In the genomic region with DNA sequence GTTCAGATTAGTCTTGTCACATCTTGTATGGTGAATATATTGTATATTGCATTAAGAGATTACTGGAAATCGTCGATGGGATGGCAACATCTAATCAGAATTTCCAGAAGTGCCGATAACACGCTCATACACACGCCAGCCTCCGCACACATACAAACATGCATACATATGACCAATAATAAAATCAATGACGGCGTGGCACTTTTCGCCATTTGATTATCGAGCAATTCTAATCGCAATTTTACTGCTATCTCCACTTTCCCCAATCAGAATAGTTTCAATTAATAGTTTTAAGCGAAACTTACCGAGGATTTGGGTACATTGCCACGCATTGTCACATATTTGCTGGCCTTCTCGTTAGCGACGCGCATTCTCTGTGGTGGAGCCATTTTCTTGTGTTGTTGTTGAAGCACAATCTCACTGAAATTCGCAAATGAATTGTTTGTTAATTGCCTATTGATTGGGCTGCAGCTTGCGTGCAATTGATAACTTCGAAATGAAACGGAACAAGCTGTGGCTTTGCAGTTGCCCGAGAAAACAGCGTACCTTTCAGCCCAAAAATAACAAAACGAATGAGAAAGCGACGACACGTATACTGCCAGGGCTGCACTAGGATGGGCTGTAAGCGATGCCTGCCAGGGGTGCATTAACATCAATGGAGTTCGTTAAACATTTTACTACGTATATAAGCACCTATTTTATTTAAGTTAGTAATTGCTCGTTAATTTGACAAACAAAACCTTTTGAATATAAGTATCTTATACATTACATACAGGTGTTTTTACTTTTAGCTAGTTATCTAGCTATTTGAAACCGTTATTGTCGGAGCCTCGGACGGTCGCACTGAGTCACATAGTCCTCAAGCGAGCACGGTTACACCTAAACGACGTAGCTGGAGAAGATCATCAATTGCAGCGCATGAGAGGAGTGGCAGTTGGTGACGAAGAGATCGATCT, we compare ENCODE assay signal across 5 fruit fly cellular contexts.
A peak's percentile ranks its signal among the peaks of the same experiment; 100 is the strongest.
TF ChIP-seq lines count a peak whose summit lies in the region.

A gene (minus strand): TSS at position 601 of the 956 bp plus-strand sequence.
A gene (plus strand): TSS at position 644 of the 956 bp plus-strand sequence.

- no peak for TF ChIP-seq CTCF in whole organism, embryonic (GFP tag; optimal IDR thresholded peaks at IDR 0.05; lab: Kevin White, UChicago)

TF ChIP-seq in whole organism, adult, 20 proteins besides CTCF, POLR2A, EP300 and RAD21 (continues in another document):
- peak; percentile 65 for TF ChIP-seq tj (GFP tag; optimal IDR thresholded peaks at IDR 0.05; lab: Kevin White, UChicago)
- no peak for TF ChIP-seq cnc (optimal IDR thresholded peaks at IDR 0.05; lab: Kevin White, UChicago)
- peak; percentile 91 for TF ChIP-seq bab1 (GFP tag; optimal IDR thresholded peaks at IDR 0.05; lab: Kevin White, UChicago)
- TF ChIP-seq toe (GFP tag; optimal IDR thresholded peaks at IDR 0.05; lab: Kevin White, UChicago), result peak; percentile 93
- peak; percentile 82 for TF ChIP-seq CG1620 (GFP tag; optimal IDR thresholded peaks at IDR 0.05; lab: Kevin White, UChicago)
- TF ChIP-seq Hr96 (GFP tag; optimal IDR thresholded peaks at IDR 0.05; lab: Kevin White, UChicago), result peak; percentile 87
- peak; percentile 90 for TF ChIP-seq Mnt (GFP tag; optimal IDR thresholded peaks at IDR 0.05; lab: Kevin White, UChicago)
- TF ChIP-seq CG12768 (GFP tag; optimal IDR thresholded peaks at IDR 0.05; lab: Kevin White, UChicago), result peak; percentile 78
- TF ChIP-seq cic (GFP tag; optimal IDR thresholded peaks at IDR 0.05; lab: Kevin White, UChicago), result peak; percentile 58
- peak; percentile 49 for TF ChIP-seq Clk (GFP tag; optimal IDR thresholded peaks at IDR 0.05; lab: Kevin White, UChicago)
- TF ChIP-seq Crg-1 (GFP tag; optimal IDR thresholded peaks at IDR 0.05; lab: Kevin White, UChicago), result peak; percentile 74
- TF ChIP-seq pad (GFP tag; optimal IDR thresholded peaks at IDR 0.05; lab: Kevin White, UChicago), result peak; percentile 71
- peak; percentile 87 for TF ChIP-seq CG11617 (GFP tag; optimal IDR thresholded peaks at IDR 0.05; lab: Kevin White, UChicago)
- TF ChIP-seq CG7045 (GFP tag; optimal IDR thresholded peaks at IDR 0.05; lab: Kevin White, UChicago), result peak; percentile 82
- no peak for TF ChIP-seq kay (GFP tag; lab: Kevin White, UChicago; ENCODE audit: borderline replicate concordance)

TF ChIP-seq in whole organism, embryonic, 481 proteins besides CTCF, POLR2A, EP300 and RAD21 (continues in another document):
- TF ChIP-seq unpg (GFP tag; optimal IDR thresholded peaks at IDR 0.05; lab: Kevin White, UChicago) (peak; percentile 72), pan (optimal IDR thresholded peaks at IDR 0.05; lab: Kevin White, UChicago) (no peak), pan (GFP tag; optimal IDR thresholded peaks at IDR 0.05 in 1 of 2, IDR thresholded peaks at IDR 0.05 in 1 of 2) (peak in 1 of 2 experiments; percentile 29), CG9817 (tag; optimal IDR thresholded peaks at IDR 0.05; lab: Kevin White, UChicago) (peak; percentile 67), CG12769 (tag; optimal IDR thresholded peaks at IDR 0.05; lab: Kevin White, UChicago) (no peak), D (optimal IDR thresholded peaks at IDR 0.05; lab: Kevin White, UChicago) (peak; percentile 27), D (GFP tag; optimal IDR thresholded peaks at IDR 0.05; lab: Kevin White, UChicago) (peak; percentile 48), dimm (GFP tag; IDR thresholded peaks at IDR 0.05; lab: Robert Waterston, UW) (no peak), maf-S (GFP tag; optimal IDR thresholded peaks at IDR 0.05; lab: Kevin White, UChicago) (peak; percentile 82), tgo (GFP tag; IDR thresholded peaks at IDR 0.05; lab: Robert Waterston, UW) (peak; percentile 73), Xbp1 (GFP tag; optimal IDR thresholded peaks at IDR 0.05; lab: Kevin White, UChicago) (peak; percentile 96), HLH4C (GFP tag; IDR thresholded peaks at IDR 0.05; lab: Robert Waterston, UW; ENCODE audit: partially characterized antibody) (no peak; the same call in 2 of the 3 replicates), tup (GFP tag; optimal IDR thresholded peaks at IDR 0.05; lab: Kevin White, UChicago) (peak; percentile 63), Doc2 (GFP tag; IDR thresholded peaks at IDR 0.05; lab: Robert Waterston, UW) (no peak), Dref (GFP tag; IDR thresholded peaks at IDR 0.05; lab: Robert Waterston, UW) (0 out of 2 replicates have a peak, but pooled peaks have one; percentile 39)

TF ChIP-seq in whole organism, prepupa, 60 proteins besides CTCF, POLR2A, EP300 and RAD21 (continues in another document):
- TF ChIP-seq svp (GFP tag; lab: Kevin White, UChicago), result peak; percentile 86
- peak; percentile 75 for TF ChIP-seq Sox102F (GFP tag; optimal IDR thresholded peaks at IDR 0.05; lab: Kevin White, UChicago)
- peak; percentile 85 for TF ChIP-seq lz (GFP tag; optimal IDR thresholded peaks at IDR 0.05; lab: Kevin White, UChicago)
- no peak for TF ChIP-seq Smox (GFP tag; optimal IDR thresholded peaks at IDR 0.05; lab: Kevin White, UChicago)
- peak; percentile 57 for TF ChIP-seq CG8319 (GFP tag; optimal IDR thresholded peaks at IDR 0.05; lab: Kevin White, UChicago)
- TF ChIP-seq Eip78C (GFP tag; lab: Kevin White, UChicago), result no peak
- peak; percentile 72 for TF ChIP-seq eg (GFP tag; IDR thresholded peaks at IDR 0.05; lab: Robert Waterston, UW)
- TF ChIP-seq fd85E (GFP tag; optimal IDR thresholded peaks at IDR 0.05; lab: Kevin White, UChicago), result peak; percentile 3
- TF ChIP-seq CG7368 (GFP tag; optimal IDR thresholded peaks at IDR 0.05; lab: Kevin White, UChicago), result no peak
- no peak for TF ChIP-seq Sox14 (GFP tag; optimal IDR thresholded peaks at IDR 0.05; lab: Kevin White, UChicago)
- no peak for TF ChIP-seq net (GFP tag; optimal IDR thresholded peaks at IDR 0.05; lab: Kevin White, UChicago)
- TF ChIP-seq Lpt (GFP tag; optimal IDR thresholded peaks at IDR 0.05; lab: Kevin White, UChicago), result no peak
- TF ChIP-seq CG6276 (GFP tag; optimal IDR thresholded peaks at IDR 0.05; lab: Kevin White, UChicago), result no peak
- TF ChIP-seq Ets21C (GFP tag; optimal IDR thresholded peaks at IDR 0.05; lab: Kevin White, UChicago), result peak; percentile 77
- TF ChIP-seq CG11762 (GFP tag; optimal IDR thresholded peaks at IDR 0.05; lab: Kevin White, UChicago; ENCODE audit: insufficient read depth), result peak; percentile 64
- peak; percentile 20 for TF ChIP-seq fkh (GFP tag; optimal IDR thresholded peaks at IDR 0.05; lab: Kevin White, UChicago)
- no peak for TF ChIP-seq dac (GFP tag; optimal IDR thresholded peaks at IDR 0.05; lab: Kevin White, UChicago)

TF ChIP-seq in whole organism, pupa, 21 proteins besides CTCF, POLR2A, EP300 and RAD21 (continues in another document):
- TF ChIP-seq CG34367 (tag; optimal IDR thresholded peaks at IDR 0.05; lab: Kevin White, UChicago) (peak; percentile 50), gl (tag; optimal IDR thresholded peaks at IDR 0.05; lab: Kevin White, UChicago) (no peak), Snoo (tag; optimal IDR thresholded peaks at IDR 0.05; lab: Kevin White, UChicago) (no peak), D1 (tag; optimal IDR thresholded peaks at IDR 0.05; lab: Kevin White, UChicago) (no peak), fd96Ca (GFP tag; IDR thresholded peaks at IDR 0.05; lab: Robert Waterston, UW) (peak; percentile 77; the same call in 2 of the 3 replicates), CG13204 (GFP tag; optimal IDR thresholded peaks at IDR 0.05; lab: Kevin White, UChicago) (no peak), CG9948 (tag; optimal IDR thresholded peaks at IDR 0.05; lab: Kevin White, UChicago) (no peak), rn (GFP tag; IDR thresholded peaks at IDR 0.05; lab: Robert Waterston, UW) (0 out of 2 replicates have a peak, but pooled peaks have one; percentile 32), CG14655 (GFP tag; optimal IDR thresholded peaks at IDR 0.05; lab: Kevin White, UChicago) (no peak), Pif1B (GFP tag; optimal IDR thresholded peaks at IDR 0.05; lab: Kevin White, UChicago) (no peak), CG4496 (GFP tag; IDR thresholded peaks at IDR 0.05; lab: Robert Waterston, UW) (peak; percentile 54; the same call in 2 of the 3 replicates), CG12605 (GFP tag; IDR thresholded peaks at IDR 0.05; lab: Robert Waterston, UW) (peak; percentile 22; the same call in 1 of the 2 replicates), CG10348 (GFP tag; IDR thresholded peaks at IDR 0.05; lab: Robert Waterston, UW) (no peak), CG8159 (tag; optimal IDR thresholded peaks at IDR 0.05; lab: Kevin White, UChicago) (no peak), Pif1A (GFP tag; optimal IDR thresholded peaks at IDR 0.05; lab: Kevin White, UChicago) (no peak), CG15710 (tag; optimal IDR thresholded peaks at IDR 0.05; lab: Kevin White, UChicago) (peak; percentile 56), CG32121 (GFP tag; IDR thresholded peaks at IDR 0.05; lab: Robert Waterston, UW) (peak; percentile 76), Ets98B (GFP tag; IDR thresholded peaks at IDR 0.05; lab: Robert Waterston, UW) (peak; percentile 58; the same call in 1 of the 2 replicates)

TF ChIP-seq in whole organism, wandering third instar larva, 38 proteins besides CTCF, POLR2A, EP300 and RAD21 (continues in another document):
- TF ChIP-seq lola (GFP tag; optimal IDR thresholded peaks at IDR 0.05; lab: Kevin White, UChicago) (no peak), usp (GFP tag; optimal IDR thresholded peaks at IDR 0.05; lab: Kevin White, UChicago) (no peak), h (GFP tag; optimal IDR thresholded peaks at IDR 0.05; lab: Kevin White, UChicago) (peak; percentile 90), CG32264 (GFP tag; optimal IDR thresholded peaks at IDR 0.05; lab: Kevin White, UChicago) (peak; percentile 18), Rel (GFP tag; optimal IDR thresholded peaks at IDR 0.05; lab: Kevin White, UChicago) (no peak), Rel (tag; optimal IDR thresholded peaks at IDR 0.05; lab: Kevin White, UChicago) (peak; percentile 73), CG9705 (GFP tag; optimal IDR thresholded peaks at IDR 0.05; lab: Kevin White, UChicago) (peak; percentile 63), HLH106 (tag; optimal IDR thresholded peaks at IDR 0.05; lab: Kevin White, UChicago) (peak; percentile 79), Sp1 (GFP tag; optimal IDR thresholded peaks at IDR 0.05; lab: Kevin White, UChicago) (peak; percentile 80), Dif (GFP tag; optimal IDR thresholded peaks at IDR 0.05; lab: Kevin White, UChicago; ENCODE audit: partially characterized antibody) (no peak), tai (GFP tag; optimal IDR thresholded peaks at IDR 0.05; lab: Kevin White, UChicago) (no peak), Vsx2 (GFP tag; optimal IDR thresholded peaks at IDR 0.05; lab: Kevin White, UChicago; ENCODE audit: partially characterized antibody) (no peak), jim (GFP tag; optimal IDR thresholded peaks at IDR 0.05; lab: Kevin White, UChicago) (peak; percentile 90), psq (GFP tag; optimal IDR thresholded peaks at IDR 0.05; lab: Kevin White, UChicago) (peak; percentile 62), Hr83 (GFP tag; optimal IDR thresholded peaks at IDR 0.05; lab: Kevin White, UChicago; ENCODE audit: poor library complexity, severe bottlenecking) (peak; percentile 57), ey (GFP tag; optimal IDR thresholded peaks at IDR 0.05; lab: Kevin White, UChicago) (peak; percentile 76), Dfd (GFP tag; optimal IDR thresholded peaks at IDR 0.05; lab: Kevin White, UChicago) (no peak), Hnf4 (GFP tag; optimal IDR thresholded peaks at IDR 0.05; lab: Kevin White, UChicago) (no peak), OdsH (GFP tag; optimal IDR thresholded peaks at IDR 0.05; lab: Kevin White, UChicago) (peak; percentile 75)
